Fruit fly (Drosophila melanogaster) whole organism, larva: Measurements from ENCODE around the gene Galt.
A peak's percentile ranks its signal among the peaks of the same experiment; 100 is the strongest.

Experiments used
- noc ChIP-seq: fragments of 200-800 bp; sonication (Bioruptor generic); optimal IDR thresholded peaks from 3 replicates; lab custom pipeline; 2019; ENCODE audit warnings: missing biosample characterization, mild to moderate bottlenecking, missing genetic modification characterization, moderate library complexity

The Galt gene

dm6 chr2L:6683992-6684882 lies 16.4 kb upstream of the Galt start, which contains the start of gene Nhe3:
Nhe3 (minus strand) TSS chr2L:6684364.
- peak; percentile 61 for TF ChIP-seq noc (tag; lab: Kevin White, UChicago)

- peak; percentile 47 for TF ChIP-seq noc (tag; lab: Kevin White, UChicago)
Observed at dm6 chr2L:6682909-6683308, 15.1 kb upstream of the Galt start.

dm6 chr2L:6677453-6677852 lies 9.6 kb upstream of the Galt start, which contains the start of gene Nse1:
Nse1 (minus strand) TSS chr2L:6677625.
- no peak for TF ChIP-seq noc (tag; lab: Kevin White, UChicago)

- TF ChIP-seq noc (tag; lab: Kevin White, UChicago), result no peak
Observed at dm6 chr2L:6676535-6676934, 8.7 kb upstream of the Galt start, which contains the start of gene cort. cort (minus strand) TSS chr2L:6676635.

dm6 chr2L:6673211-6674012 lies 5.6 kb upstream of the Galt start, which contains the start of gene Spn27A:
Spn27A (minus strand) TSS chr2L:6673347.
- TF ChIP-seq noc (tag; lab: Kevin White, UChicago), result peak; percentile 17

dm6 chr2L:6671409-6671808 lies 3.6 kb upstream of the Galt start:
- no peak for TF ChIP-seq noc (tag; lab: Kevin White, UChicago)

dm6 chr2L:6663562-6664051 lies 4.2 kb downstream of the Galt start, which contains the start of the genes CG13771, CG34310 and cup:
CG13771 (minus strand) TSS chr2L:6663612.
CG34310 (plus strand) TSS chr2L:6663664.
cup (plus strand) TSS chr2L:6663664.
- TF ChIP-seq noc (tag; lab: Kevin White, UChicago), result no peak

- no peak for TF ChIP-seq noc (tag; lab: Kevin White, UChicago)
Observed at dm6 chr2L:6657969-6658748, 9.7 kb downstream of the Galt start, which contains the start of the genes CG31636 and Ube4A. CG31636 (minus strand) TSS chr2L:6658152. Ube4A (plus strand) TSS chr2L:6658517.

dm6 chr2L:6656264-6656676 lies 11.6 kb downstream of the Galt start, which contains the start of gene CG31633:
CG31633 (minus strand) TSS chr2L:6656321.
- no peak for TF ChIP-seq noc (tag; lab: Kevin White, UChicago)

dm6 chr2L:6649085-6649754 lies 18.6 kb downstream of the Galt start, which contains the start of the genes CG31635 and Tango1:
CG31635 (minus strand) TSS chr2L:6649114.
Tango1 (plus strand) TSS chr2L:6649388.
- TF ChIP-seq noc (tag; lab: Kevin White, UChicago), result peak; percentile 20

- TF ChIP-seq noc (tag; lab: Kevin White, UChicago), result peak; percentile 95
Observed at dm6 chr2L:6648163-6648628, 19.6 kb downstream of the Galt start.

dm6 chr2L:6647103-6647711 lies 20.6 kb downstream of the Galt start:
- peak; percentile 92 for TF ChIP-seq noc (tag; lab: Kevin White, UChicago)

- TF ChIP-seq noc (tag; lab: Kevin White, UChicago), result peak; percentile 33
Observed at dm6 chr2L:6644421-6645059, 23.3 kb downstream of the Galt start.
